Fruit fly (Drosophila melanogaster) whole organism: Measurements from ENCODE around the gene Sf3a2.

ENCODE experiments used
- pan ChIP-seq: fragments of >200 bp; optimal IDR thresholded peaks from 2 replicates; lab custom pipeline; 2017
- psq ChIP-seq: fragments of >200 bp; optimal IDR thresholded peaks from 2 replicates; lab custom pipeline; 2017
- usp ChIP-seq: fragments of >200 bp; optimal IDR thresholded peaks from 2 replicates; lab custom pipeline; 2017; ENCODE audit warnings: missing biosample characterization, missing genetic modification characterization, mixed read lengths

- no peak for TF ChIP-seq pan (lab: Kevin White, UChicago)
- TF ChIP-seq usp (GFP tag; lab: Kevin White, UChicago), result no peak
- no peak for TF ChIP-seq psq (lab: Kevin White, UChicago)
Observed at dm6 chr3L:12841459-12841858, 27.6 kb upstream of the Sf3a2 start.
